Fruit fly (Drosophila melanogaster) whole organism, embryonic: ENCODE measurements around the gene CG34117.

Source experiments
- ATbp ChIP-seq: fragments of 200-800 bp; sonication (Bioruptor generic); optimal IDR thresholded peaks from 2 replicates; lab custom pipeline; 2017; ENCODE audit warnings: missing biosample characterization, mild to moderate bottlenecking, missing genetic modification characterization, missing genetic modification reagents
- Atf3 ChIP-seq: fragments of 200-800 bp; sonication (Bioruptor generic); optimal IDR thresholded peaks from 3 replicates; lab custom pipeline; 2016; ENCODE audit warnings: missing biosample characterization, missing genetic modification characterization
- B-H2 ChIP-seq: fragments of 200-800 bp; sonication (Bioruptor generic); optimal IDR thresholded peaks from 2 replicates; lab custom pipeline; 2018; ENCODE audit warnings: missing biosample characterization, mild to moderate bottlenecking, missing genetic modification characterization
- Bteb2 ChIP-seq: fragments of 200-800 bp; sonication (Bioruptor generic); optimal IDR thresholded peaks from 2 replicates; lab custom pipeline; 2016; ENCODE audit warnings: missing biosample characterization, missing genetic modification characterization
- CG10654 ChIP-seq: fragments of 200-800 bp; sonication (Bioruptor generic); optimal IDR thresholded peaks from 2 replicates; lab custom pipeline; 2016; ENCODE audit warnings: missing biosample characterization, missing genetic modification characterization
- CG11504 ChIP-seq: fragments of 200-800 bp; sonication (Bioruptor generic); optimal IDR thresholded peaks from 3 replicates; lab custom pipeline; 2019; ENCODE audit warnings: missing biosample characterization, mild to moderate bottlenecking, missing genetic modification characterization, moderate library complexity
- CG12071 ChIP-seq: fragments of 200-800 bp; sonication (Bioruptor generic); optimal IDR thresholded peaks from 3 replicates; lab custom pipeline; 2018; ENCODE audit warnings: missing biosample characterization, mild to moderate bottlenecking, missing genetic modification characterization
- CG12659 ChIP-seq: fragments of 200-800 bp; sonication (Bioruptor generic); optimal IDR thresholded peaks from 3 replicates; lab custom pipeline; 2017; ENCODE audit warnings: mild to moderate bottlenecking, missing biosample characterization, missing genetic modification reagents, missing genetic modification characterization
- CG15011 ChIP-seq: fragments of 200-800 bp; sonication (Bioruptor generic); optimal IDR thresholded peaks from 3 replicates; lab custom pipeline; 2018; ENCODE audit warnings: missing biosample characterization, mild to moderate bottlenecking, missing genetic modification characterization
- CG16863 ChIP-seq: fragments of 200-800 bp; sonication (Bioruptor generic); optimal IDR thresholded peaks from 3 replicates; lab custom pipeline; 2016; ENCODE audit warnings: missing biosample characterization, missing genetic modification characterization
- CG2120 ChIP-seq: fragments of 200-800 bp; sonication (Bioruptor generic); optimal IDR thresholded peaks from 3 replicates; lab custom pipeline; 2016; ENCODE audit warnings: missing biosample characterization, missing genetic modification characterization
- CG32772 ChIP-seq: fragments of 200-800 bp; sonication (Bioruptor generic); IDR thresholded peaks from 2 replicates; pipeline ENCODE4 v1.3.6; 2022; ENCODE audit warnings: missing biosample characterization, missing genetic modification characterization
- CG34224 ChIP-seq: fragments of 200-800 bp; sonication (Bioruptor generic); IDR thresholded peaks from 3 replicates; pipeline ENCODE4 v1.3.6; 2022; ENCODE audit warnings: missing biosample characterization, missing genetic modification characterization; ENCODE audit not compliant: partially characterized antibody
- CG4328 ChIP-seq: fragments of 200-800 bp; sonication (Bioruptor generic); optimal IDR thresholded peaks from 3 replicates; lab custom pipeline; 2017; ENCODE audit warnings: missing biosample characterization, missing genetic modification reagents, missing genetic modification characterization
- CG4820 ChIP-seq: fragments of 200-800 bp; sonication (Bioruptor generic); optimal IDR thresholded peaks from 3 replicates; lab custom pipeline; 2016; ENCODE audit warnings: missing biosample characterization, missing genetic modification characterization
- CG6254 ChIP-seq: fragments of 200-800 bp; sonication (Bioruptor generic); optimal IDR thresholded peaks from 3 replicates; lab custom pipeline; 2017; ENCODE audit warnings: mild to moderate bottlenecking, missing biosample characterization, missing genetic modification reagents, missing genetic modification characterization
- CG7839 ChIP-seq: fragments of 200-800 bp; sonication (Bioruptor generic); optimal IDR thresholded peaks from 3 replicates; lab custom pipeline; 2018; ENCODE audit warnings: missing biosample characterization, mild to moderate bottlenecking, missing genetic modification characterization, moderate library complexity
- CG8388 ChIP-seq: fragments of 200-800 bp; sonication (Bioruptor generic); optimal IDR thresholded peaks from 2 replicates; lab custom pipeline; 2019; ENCODE audit warnings: missing biosample characterization, mild to moderate bottlenecking, missing genetic modification characterization, moderate library complexity
- CG8924 ChIP-seq: fragments of 200-800 bp; optimal IDR thresholded peaks from 3 replicates; lab custom pipeline; 2019; ENCODE audit warnings: missing biosample characterization, mild to moderate bottlenecking, missing genetic modification characterization, moderate library complexity
- CTCF ChIP-seq: fragments of 200-800 bp; sonication (Bioruptor generic); optimal IDR thresholded peaks from 2 replicates; lab custom pipeline; 2017; ENCODE audit warnings: missing biosample characterization, mild to moderate bottlenecking, missing genetic modification characterization, moderate library complexity
- CoRest ChIP-seq: fragments of 200-800 bp; sonication (Bioruptor generic); optimal IDR thresholded peaks from 3 replicates; lab custom pipeline; 2018; ENCODE audit warnings: missing biosample characterization, mild to moderate bottlenecking, missing genetic modification characterization, moderate library complexity
- D19A ChIP-seq: fragments of 200-800 bp; optimal IDR thresholded peaks from 3 replicates; lab custom pipeline; 2019; ENCODE audit warnings: missing biosample characterization, mild to moderate bottlenecking, missing genetic modification characterization, moderate library complexity
- HLH3B ChIP-seq: fragments of 200-800 bp; sonication (Bioruptor generic); IDR thresholded peaks from 2 replicates; pipeline ENCODE4 v1.3.6; 2022; ENCODE audit warnings: missing biosample characterization, missing genetic modification characterization
- Hr78 ChIP-seq, 2 experiments: fragments of 200-800 bp in 1 of 2; fragments of >200 bp in 1 of 2; sonication (Bioruptor generic) in 1 of 2; optimal IDR thresholded peaks; 2 replicates each; lab custom pipeline; 2017 to 2019; ENCODE audit warnings: missing biosample characterization in 2 of 2, missing genetic modification characterization in 2 of 2, mild to moderate bottlenecking in 1 of 2, moderate library complexity in 1 of 2
- Med ChIP-seq: fragments of 200-800 bp; sonication (Bioruptor generic); peaks from one replicate; lab custom pipeline; 2016; ENCODE audit warnings: missing biosample characterization, missing genetic modification characterization, mild to moderate bottlenecking, inconsistent platforms, moderate library complexity
- Sox102F ChIP-seq: fragments of 200-800 bp; sonication (Bioruptor generic); optimal IDR thresholded peaks from 2 replicates; lab custom pipeline; 2018; ENCODE audit warnings: missing biosample characterization, mild to moderate bottlenecking, missing genetic modification characterization, moderate library complexity
- ab ChIP-seq: fragments of 200-800 bp; sonication (Bioruptor generic); optimal IDR thresholded peaks from 2 replicates; lab custom pipeline; 2016; ENCODE audit warnings: missing biosample characterization, missing genetic modification characterization
- abd-A ChIP-seq: fragments of 200-800 bp; sonication (Bioruptor generic); optimal IDR thresholded peaks from 3 replicates; lab custom pipeline; 2019; ENCODE audit warnings: missing biosample characterization, mild to moderate bottlenecking, missing genetic modification characterization, moderate library complexity
- amos ChIP-seq: fragments of 200-800 bp; sonication (Bioruptor generic); IDR thresholded peaks from 2 replicates; pipeline ENCODE4 v1.3.6; 2022; ENCODE audit warnings: missing biosample characterization, missing genetic modification characterization; ENCODE audit not compliant: partially characterized antibody
- ase ChIP-seq: fragments of 200-800 bp; sonication (Bioruptor generic); IDR thresholded peaks from 3 replicates; pipeline ENCODE4 v1.3.6; 2022; ENCODE audit warnings: missing biosample characterization, missing genetic modification characterization
- chinmo ChIP-seq: fragments of 200-800 bp; sonication (Bioruptor generic); IDR thresholded peaks from 4 replicates; pipeline ENCODE4 v1.3.6; 2022; ENCODE audit warnings: missing biosample characterization, missing genetic modification characterization; ENCODE audit not compliant: partially characterized antibody
- cwo ChIP-seq: fragments of 200-800 bp; sonication (Bioruptor generic); optimal IDR thresholded peaks from 3 replicates; lab custom pipeline; 2017; ENCODE audit warnings: missing biosample characterization, missing genetic modification characterization, mild to moderate bottlenecking, moderate library complexity, missing genetic modification reagents
- en ChIP-seq: fragments of 200-800 bp; sonication (Bioruptor generic); optimal IDR thresholded peaks from 2 replicates; lab custom pipeline; 2016; ENCODE audit warnings: missing biosample characterization, missing genetic modification characterization
- ftz-f1 ChIP-seq: fragments of 200-800 bp; sonication (Bioruptor generic); optimal IDR thresholded peaks from 2 replicates; lab custom pipeline; 2016; ENCODE audit warnings: missing biosample characterization, missing genetic modification characterization
- gem ChIP-seq: fragments of 200-800 bp; sonication (Bioruptor generic); optimal IDR thresholded peaks from 2 replicates; lab custom pipeline; 2019; ENCODE audit warnings: missing biosample characterization, mild to moderate bottlenecking, missing genetic modification characterization, moderate library complexity
- her ChIP-seq: fragments of 200-800 bp; sonication (Bioruptor generic); optimal IDR thresholded peaks from 2 replicates; lab custom pipeline; 2016; ENCODE audit warnings: missing biosample characterization, missing genetic modification characterization
- ind ChIP-seq: fragments of 200-800 bp; sonication (Bioruptor generic); optimal IDR thresholded peaks from 3 replicates; lab custom pipeline; 2016; ENCODE audit warnings: missing biosample characterization, missing genetic modification characterization
- nau ChIP-seq: fragments of 200-800 bp; sonication (Bioruptor generic); optimal IDR thresholded peaks from 3 replicates; lab custom pipeline; 2017; ENCODE audit warnings: missing biosample characterization, mild to moderate bottlenecking, missing genetic modification characterization, missing genetic modification reagents
- odd ChIP-seq: fragments of 200-800 bp; sonication (Bioruptor generic); optimal IDR thresholded peaks from 2 replicates; lab custom pipeline; 2017; ENCODE audit warnings: missing biosample characterization, mild to moderate bottlenecking, missing genetic modification characterization
- otp ChIP-seq: fragments of 200-800 bp; sonication (Bioruptor generic); IDR thresholded peaks from 3 replicates; pipeline ENCODE4, ENCODE4 v1.3.6; 2022; ENCODE audit warnings: missing biosample characterization, missing genetic modification characterization
- pnt ChIP-seq: fragments of 200-800 bp; sonication (Bioruptor generic); optimal IDR thresholded peaks from 3 replicates; lab custom pipeline; 2016; ENCODE audit warnings: missing biosample characterization, missing genetic modification characterization
- sd ChIP-seq: fragments of 200-800 bp; sonication (Bioruptor generic); optimal IDR thresholded peaks from 3 replicates; lab custom pipeline; 2018; ENCODE audit warnings: missing biosample characterization, mild to moderate bottlenecking, missing genetic modification characterization, moderate library complexity
- sisA ChIP-seq: fragments of 200-800 bp; sonication (Bioruptor generic); IDR thresholded peaks from 2 replicates; pipeline ENCODE4 v1.3.6; 2022; ENCODE audit warnings: missing biosample characterization, missing genetic modification characterization
- slou ChIP-seq: fragments of 200-800 bp; sonication (Bioruptor generic); optimal IDR thresholded peaks from 3 replicates; lab custom pipeline; 2016; ENCODE audit warnings: missing biosample characterization, missing genetic modification characterization
- slp2 ChIP-seq: fragments of 200-800 bp; sonication (Bioruptor generic); optimal IDR thresholded peaks from 2 replicates; lab custom pipeline; 2016; ENCODE audit warnings: missing biosample characterization, missing genetic modification characterization
- sug ChIP-seq: fragments of 200-800 bp; optimal IDR thresholded peaks from 2 replicates; lab custom pipeline; 2019; ENCODE audit warnings: missing biosample characterization, mild to moderate bottlenecking, missing genetic modification characterization, moderate library complexity
- tap ChIP-seq: fragments of 200-800 bp; optimal IDR thresholded peaks from 3 replicates; lab custom pipeline; 2019; ENCODE audit warnings: missing biosample characterization, mild to moderate bottlenecking, missing genetic modification characterization, moderate library complexity
- yki ChIP-seq: fragments of >200 bp; optimal IDR thresholded peaks from 3 replicates; lab custom pipeline; 2018
- zfh2 ChIP-seq: fragments of 200-800 bp; sonication (Bioruptor generic); optimal IDR thresholded peaks from 2 replicates; lab custom pipeline; 2016; ENCODE audit warnings: missing biosample characterization, missing genetic modification characterization

The CG34117 gene

dm6 chr3R:9351415-9352379 lies 48.2 kb downstream of the CG34117 start (continued):
- no peak for TF ChIP-seq slou (GFP tag; lab: Kevin White, UChicago)
- peak; percentile 63 for TF ChIP-seq D19A (tag; lab: Kevin White, UChicago)
- no peak for TF ChIP-seq chinmo (GFP tag; lab: Robert Waterston, UW)
- TF ChIP-seq otp (GFP tag; lab: Robert Waterston, UW), result no peak
- TF ChIP-seq CG12071 (GFP tag; lab: Kevin White, UChicago), result peak; percentile 60
- peak; percentile 67 for TF ChIP-seq nau
- no peak for TF ChIP-seq CG6254 (GFP tag; lab: Kevin White, UChicago)
- TF ChIP-seq CG16863, result peak; percentile 19
- TF ChIP-seq Sox102F (GFP tag; lab: Kevin White, UChicago), result peak; percentile 66
- TF ChIP-seq CG11504 (tag; lab: Kevin White, UChicago), result no peak
- no peak for TF ChIP-seq amos
- peak; percentile 18 for TF ChIP-seq CTCF
- TF ChIP-seq CG7839, result peak; percentile 74
- TF ChIP-seq pnt (GFP tag; lab: Kevin White, UChicago), result no peak
- TF ChIP-seq CG8388 (GFP tag; lab: Kevin White, UChicago), result peak; percentile 12
- TF ChIP-seq odd (GFP tag; lab: Kevin White, UChicago), result peak; percentile 13
- TF ChIP-seq CG34224, result no peak
- no peak for TF ChIP-seq sisA (GFP tag; lab: Robert Waterston, UW)
- TF ChIP-seq B-H2 (GFP tag; lab: Kevin White, UChicago), result peak; percentile 84
- peak; percentile 64 for TF ChIP-seq ind (GFP tag; lab: Kevin White, UChicago)
- no peak for TF ChIP-seq her (GFP tag; lab: Kevin White, UChicago)
- TF ChIP-seq ATbp (GFP tag; lab: Kevin White, UChicago), result no peak
- TF ChIP-seq cwo, result peak; percentile 87
- peak; percentile 49 for TF ChIP-seq CG12659 (GFP tag; lab: Kevin White, UChicago)
- no peak for TF ChIP-seq Hr78 (GFP tag; optimal IDR thresholded peaks at IDR 0.05; lab: Kevin White, UChicago)
- peak; percentile 0 for TF ChIP-seq slp2 (GFP tag; lab: Kevin White, UChicago)
- peak; percentile 65 for TF ChIP-seq en (GFP tag; lab: Kevin White, UChicago)
- TF ChIP-seq ase (GFP tag; lab: Robert Waterston, UW), result no peak
- peak; percentile 74 for TF ChIP-seq gem (tag; lab: Kevin White, UChicago)
- TF ChIP-seq CG4820 (GFP tag; lab: Kevin White, UChicago), result peak; percentile 26
- peak; percentile 69 for TF ChIP-seq ftz-f1 (GFP tag; lab: Kevin White, UChicago)
- TF ChIP-seq CG10654 (GFP tag; lab: Kevin White, UChicago), result peak; percentile 14
- no peak for TF ChIP-seq yki (lab: Kevin White, UChicago)
- TF ChIP-seq abd-A, result peak; percentile 90
- peak; percentile 69 for TF ChIP-seq Bteb2
- TF ChIP-seq tap (tag; lab: Kevin White, UChicago), result peak; percentile 7
- TF ChIP-seq ab (GFP tag; lab: Kevin White, UChicago), result peak; percentile 14
- peak; percentile 53 for TF ChIP-seq zfh2 (GFP tag; lab: Kevin White, UChicago)
- TF ChIP-seq CG8924 (tag; lab: Kevin White, UChicago), result peak; percentile 48
- peak; percentile 20 for TF ChIP-seq Atf3
- TF ChIP-seq sd, result peak; percentile 76
- no peak for TF ChIP-seq HLH3B
- TF ChIP-seq CoRest (tag; lab: Kevin White, UChicago), result peak; percentile 71
- peak; percentile 93 for TF ChIP-seq Med (GFP tag; lab: Kevin White, UChicago)
- peak; percentile 91 for TF ChIP-seq CG2120 (GFP tag; lab: Kevin White, UChicago)
- TF ChIP-seq sug (tag; lab: Kevin White, UChicago), result peak; percentile 70
- peak; percentile 48 for TF ChIP-seq CG4328 (GFP tag; lab: Kevin White, UChicago)
- TF ChIP-seq CG15011 (GFP tag; lab: Kevin White, UChicago), result peak; percentile 52
- TF ChIP-seq CG32772, result no peak
